Fruit fly (Drosophila melanogaster): Measurements from ENCODE around the gene Tak1.

Gene Tak1

DNA sequence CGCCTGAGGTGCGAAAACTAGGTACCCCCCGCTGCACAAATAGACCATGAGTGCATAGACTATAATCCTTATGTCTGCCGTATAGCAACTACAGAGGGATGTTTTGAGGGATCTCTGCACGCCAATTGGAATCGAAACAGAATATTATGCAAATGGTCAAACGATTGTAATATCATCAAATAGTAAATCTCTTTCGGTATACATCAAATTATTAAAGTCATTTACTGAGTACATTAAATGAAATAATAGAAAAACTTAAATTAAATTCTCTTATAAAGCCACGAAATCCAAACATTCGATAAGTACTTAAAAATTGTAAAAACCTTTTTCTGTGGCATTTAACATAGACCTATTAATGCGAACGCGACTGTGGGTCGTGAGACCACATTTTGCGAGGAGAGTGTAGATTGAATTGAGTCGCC is 36.0 kb downstream of the Tak1 start (continued):
- TF ChIP-seq vfl (GFP tag; optimal IDR thresholded peaks at IDR 0.05) (no peak), CG10321 (GFP tag; IDR thresholded peaks at IDR 0.05) (no peak), Kr (GFP tag; optimal IDR thresholded peaks at IDR 0.05) (no peak), wdn (GFP tag; IDR thresholded peaks at IDR 0.05) (no peak), CG6683 (GFP tag; optimal IDR thresholded peaks at IDR 0.05) (no peak), lbe (GFP tag; optimal IDR thresholded peaks at IDR 0.05) (no peak), CG7987 (GFP tag; optimal IDR thresholded peaks at IDR 0.05) (no peak), CG6765 (GFP tag; optimal IDR thresholded peaks at IDR 0.05) (no peak), ems (GFP tag; optimal IDR thresholded peaks at IDR 0.05) (peak; percentile 40), insv (GFP tag; optimal IDR thresholded peaks at IDR 0.05) (peak in 1 of 2 experiments; percentile 44), Dad (GFP tag; optimal IDR thresholded peaks at IDR 0.05) (no peak), CG8944 (GFP tag; optimal IDR thresholded peaks at IDR 0.05) (peak; percentile 17), Abd-B (GFP tag; optimal IDR thresholded peaks at IDR 0.05) (peak; percentile 11), lmd (GFP tag; IDR thresholded peaks at IDR 0.05) (peak; percentile 46), phol (tag; optimal IDR thresholded peaks at IDR 0.05) (peak; percentile 74), Opbp (GFP tag; IDR thresholded peaks at IDR 0.05; ENCODE audit: partially characterized antibody) (no peak), tna (GFP tag; IDR thresholded peaks at IDR 0.05; ENCODE audit: partially characterized antibody) (no peak), CG7963 (GFP tag; IDR thresholded peaks at IDR 0.05; ENCODE audit: partially characterized antibody) (no peak), nerfin-1 (tag; optimal IDR thresholded peaks at IDR 0.05) (peak; percentile 67), croc (GFP tag; conservative IDR thresholded peaks at IDR 0.05) (peak; percentile 18; the same call in 1 of the 3 replicates), Dll (GFP tag; IDR thresholded peaks at IDR 0.05; ENCODE audit: partially characterized antibody) (no peak), CG32532 (GFP tag; IDR thresholded peaks at IDR 0.05) (peak; percentile 23; the same call in 1 of the 2 replicates), Bgb (GFP tag; IDR thresholded peaks at IDR 0.05; ENCODE audit: partially characterized antibody) (no peak), Dip2 (GFP tag; IDR thresholded peaks at IDR 0.05) (no peak), ind (GFP tag; optimal IDR thresholded peaks at IDR 0.05) (peak; percentile 42), CG4282 (GFP tag; optimal IDR thresholded peaks at IDR 0.05) (no peak), sug (tag; optimal IDR thresholded peaks at IDR 0.05) (peak; percentile 29), toy (GFP tag; IDR thresholded peaks at IDR 0.05) (no peak), exex (tag; optimal IDR thresholded peaks at IDR 0.05) (no peak), Fer3 (tag; optimal IDR thresholded peaks at IDR 0.05) (peak; percentile 26), CG4328 (GFP tag; optimal IDR thresholded peaks at IDR 0.05) (peak; percentile 45), CG17385 (GFP tag; optimal IDR thresholded peaks at IDR 0.05) (peak; percentile 73), pzg (GFP tag; optimal IDR thresholded peaks at IDR 0.05) (no peak), jing (GFP tag; optimal IDR thresholded peaks at IDR 0.05) (peak; percentile 21), cwo (GFP tag; optimal IDR thresholded peaks at IDR 0.05) (peak; percentile 51), caup (GFP tag; optimal IDR thresholded peaks at IDR 0.05; ENCODE audit: severe bottlenecking) (peak; percentile 30), GATAe (GFP tag; conservative IDR thresholded peaks at IDR 0.05) (no peak), so (GFP tag; IDR thresholded peaks at IDR 0.05) (peak; percentile 54; the same call in 1 of the 3 replicates), CG8089 (GFP tag; optimal IDR thresholded peaks at IDR 0.05) (no peak), peb (GFP tag; IDR thresholded peaks at IDR 0.05) (no peak), HmgD (GFP tag; optimal IDR thresholded peaks at IDR 0.05) (no peak), sob (GFP tag; IDR thresholded peaks at IDR 0.05) (no peak), Dek (tag; optimal IDR thresholded peaks at IDR 0.05) (peak; percentile 32), CG11723 (GFP tag; optimal IDR thresholded peaks at IDR 0.05) (peak; percentile 61), al (GFP tag; IDR thresholded peaks at IDR 0.05) (no peak), CG2116 (GFP tag; optimal IDR thresholded peaks at IDR 0.05) (peak; percentile 2), grn (GFP tag; optimal IDR thresholded peaks at IDR 0.05) (no peak), eve (GFP tag; optimal IDR thresholded peaks at IDR 0.05) (peak in 1 of 2 experiments; percentile 94), Rx (GFP tag; IDR thresholded peaks at IDR 0.05) (no peak), CG8478 (optimal IDR thresholded peaks at IDR 0.05) (no peak), Spps (tag; optimal IDR thresholded peaks at IDR 0.05) (peak; percentile 40)
